Fruit fly (Drosophila melanogaster) whole organism, wandering third instar larva: ENCODE results near the gene CG11178.

ENCODE experiments used
- Abd-B ChIP-seq: fragments of >200 bp; optimal IDR thresholded peaks from 2 replicates; lab custom pipeline; 2017; ENCODE audit warnings: missing biosample characterization, missing genetic modification characterization
- CG32264 ChIP-seq: fragments of 200-800 bp; sonication (Bioruptor generic); optimal IDR thresholded peaks from 2 replicates; lab custom pipeline; 2016; ENCODE audit warnings: missing biosample characterization, missing genetic modification characterization
- CG9705 ChIP-seq: fragments of 200-800 bp; sonication (Bioruptor generic); optimal IDR thresholded peaks from 2 replicates; lab custom pipeline; 2018; ENCODE audit warnings: missing biosample characterization, mild to moderate bottlenecking, missing genetic modification characterization
- CrebA ChIP-seq: fragments of 200-800 bp; sonication (Bioruptor generic); optimal IDR thresholded peaks from 2 replicates; lab custom pipeline; 2016; ENCODE audit warnings: missing biosample characterization, mild to moderate bottlenecking, missing genetic modification characterization, borderline replicate concordance
- Dfd ChIP-seq: fragments of >200 bp; optimal IDR thresholded peaks from 2 replicates; lab custom pipeline; 2017; ENCODE audit warnings: missing biosample characterization, missing genetic modification characterization
- Dif ChIP-seq: fragments of 200-275, 200-300 bp; sonication (Bioruptor generic); optimal IDR thresholded peaks from 2 replicates; lab custom pipeline; 2018; ENCODE audit warnings: missing biosample characterization, missing genetic modification characterization; ENCODE audit not compliant: partially characterized antibody
- GATAd ChIP-seq: sonication (Bioruptor generic); optimal IDR thresholded peaks from 2 replicates; lab custom pipeline; 2016; ENCODE audit warnings: missing biosample characterization, missing genetic modification characterization
- HLH106 ChIP-seq: fragments of 200-800 bp; optimal IDR thresholded peaks from 3 replicates; lab custom pipeline; 2019; ENCODE audit warnings: missing biosample characterization, mild to moderate bottlenecking, missing genetic modification characterization, moderate library complexity
- Hnf4 ChIP-seq: fragments of 200-800 bp; sonication (Bioruptor generic); optimal IDR thresholded peaks from 2 replicates; lab custom pipeline; 2016; ENCODE audit warnings: missing biosample characterization, mild to moderate bottlenecking, missing genetic modification characterization
- Hr78 ChIP-seq: fragments of >200 bp; optimal IDR thresholded peaks from 2 replicates; lab custom pipeline; 2017; ENCODE audit warnings: missing biosample characterization, missing genetic modification characterization
- Hr83 ChIP-seq: fragments of 200-300 bp; sonication (Bioruptor generic); optimal IDR thresholded peaks from 2 replicates; lab custom pipeline; 2016; ENCODE audit warnings: missing biosample characterization, mild to moderate bottlenecking, missing genetic modification characterization, moderate library complexity; ENCODE audit not compliant: poor library complexity, severe bottlenecking
- Jra ChIP-seq: sonication (Bioruptor generic); optimal IDR thresholded peaks from 2 replicates; lab custom pipeline; 2016; ENCODE audit warnings: missing biosample characterization, missing genetic modification characterization
- Mio ChIP-seq: sonication (Bioruptor generic); optimal IDR thresholded peaks from 2 replicates; lab custom pipeline; 2016; ENCODE audit warnings: missing biosample characterization, missing genetic modification characterization
- Myc ChIP-seq: fragments of >200 bp; optimal IDR thresholded peaks from 2 replicates; lab custom pipeline; 2017
- N ChIP-seq: fragments of >200 bp; optimal IDR thresholded peaks from 2 replicates; lab custom pipeline; 2018; ENCODE audit warnings: missing biosample characterization, missing external identifiers, missing genetic modification characterization
- OdsH ChIP-seq: fragments of 200-800 bp; sonication (Bioruptor generic); optimal IDR thresholded peaks from 2 replicates; lab custom pipeline; 2016; ENCODE audit warnings: missing biosample characterization, mild to moderate bottlenecking, missing genetic modification characterization
- Rel ChIP-seq, 2 experiments: fragments of 200-800 bp; sonication (Bioruptor generic) in 1 of 2; optimal IDR thresholded peaks; 2 replicates in 1 of 2; 3 replicates in 1 of 2; lab custom pipeline; 2016 to 2019; ENCODE audit warnings: mild to moderate bottlenecking in 2 of 2, missing biosample characterization in 2 of 2, missing genetic modification characterization in 2 of 2, moderate library complexity in 1 of 2
- Sp1 ChIP-seq: fragments of 200-800 bp; sonication (Bioruptor generic); optimal IDR thresholded peaks from 3 replicates; lab custom pipeline; 2019; ENCODE audit warnings: missing biosample characterization, mild to moderate bottlenecking, missing genetic modification characterization, moderate library complexity
- Vsx2 ChIP-seq: fragments of 200-300, 225-300 bp; sonication (Bioruptor generic); optimal IDR thresholded peaks from 2 replicates; lab custom pipeline; 2018; ENCODE audit warnings: missing biosample characterization, missing genetic modification characterization; ENCODE audit not compliant: partially characterized antibody
- br ChIP-seq: fragments of 200-800 bp; sonication (Bioruptor generic); optimal IDR thresholded peaks from 2 replicates; lab custom pipeline; 2016; ENCODE audit warnings: missing biosample characterization, missing genetic modification characterization
- brk ChIP-seq: fragments of 200-800 bp; sonication (Bioruptor generic); optimal IDR thresholded peaks from 2 replicates; lab custom pipeline; 2016; ENCODE audit warnings: missing biosample characterization, mild to moderate bottlenecking, missing genetic modification characterization
- dl ChIP-seq, 2 experiments: fragments of 175-275, 200-275 bp in 1 of 2; fragments of 200-275 bp in 1 of 2; sonication (Bioruptor generic); optimal IDR thresholded peaks; lab custom pipeline; 2018; ENCODE audit warnings: mild to moderate bottlenecking in 2 of 2, missing biosample characterization in 2 of 2, missing genetic modification characterization in 2 of 2, moderate library complexity in 2 of 2; ENCODE audit not compliant: partially characterized antibody in 2 of 2, insufficient read depth in 1 of 2
- dmrt93B ChIP-seq: fragments of 200-800 bp; sonication (Bioruptor generic); optimal IDR thresholded peaks from 2 replicates; lab custom pipeline; 2018; ENCODE audit warnings: missing biosample characterization, mild to moderate bottlenecking, missing genetic modification characterization
- dsf ChIP-seq: sonication (Bioruptor generic); optimal IDR thresholded peaks from 2 replicates; lab custom pipeline; 2016; ENCODE audit warnings: missing biosample characterization, missing genetic modification characterization, borderline replicate concordance
- ey ChIP-seq: fragments of 200-800 bp; sonication (Bioruptor generic); optimal IDR thresholded peaks from 2 replicates; lab custom pipeline; 2016; ENCODE audit warnings: missing biosample characterization, missing genetic modification characterization
- foxo ChIP-seq, 2 experiments: fragments of 200-800 bp; sonication (Bioruptor generic); optimal IDR thresholded peaks; 2 replicates in 1 of 2; 3 replicates in 1 of 2; lab custom pipeline; 2016 to 2017; ENCODE audit warnings: missing biosample characterization in 2 of 2, missing genetic modification characterization in 2 of 2
- fru ChIP-seq: fragments of 200-800 bp; sonication (Bioruptor generic); optimal IDR thresholded peaks from 3 replicates; lab custom pipeline; 2016; ENCODE audit warnings: missing biosample characterization, mild to moderate bottlenecking, missing genetic modification characterization
- h ChIP-seq: fragments of 200-800 bp; sonication (Bioruptor generic); optimal IDR thresholded peaks from 3 replicates; lab custom pipeline; 2016; ENCODE audit warnings: missing biosample characterization, mild to moderate bottlenecking, missing genetic modification characterization
- jim ChIP-seq: fragments of 175-275, 200-325 bp; sonication (Bioruptor generic); optimal IDR thresholded peaks from 2 replicates; lab custom pipeline; 2016; ENCODE audit warnings: missing biosample characterization, mild to moderate bottlenecking, missing genetic modification characterization
- lola ChIP-seq: fragments of >200 bp; optimal IDR thresholded peaks from 2 replicates; lab custom pipeline; 2017; ENCODE audit warnings: missing biosample characterization, missing genetic modification characterization
- pan ChIP-seq: fragments of >200 bp; optimal IDR thresholded peaks from 2 replicates; lab custom pipeline; 2017
- psq ChIP-seq: fragments of 200-800 bp; sonication (Bioruptor generic); optimal IDR thresholded peaks from 3 replicates; lab custom pipeline; 2017; ENCODE audit warnings: missing biosample characterization, mild to moderate bottlenecking, missing genetic modification characterization, moderate library complexity
- rgr ChIP-seq: fragments of 200-800 bp; sonication (Bioruptor generic); optimal IDR thresholded peaks from 3 replicates; lab custom pipeline; 2016; ENCODE audit warnings: missing biosample characterization, mild to moderate bottlenecking, missing genetic modification characterization
- sage ChIP-seq: fragments of 200-800 bp; sonication (Bioruptor generic); optimal IDR thresholded peaks from 2 replicates; lab custom pipeline; 2016; ENCODE audit warnings: missing biosample characterization, mild to moderate bottlenecking, missing genetic modification characterization
- sv ChIP-seq: fragments of 200-800 bp; sonication (Bioruptor generic); optimal IDR thresholded peaks from 3 replicates; lab custom pipeline; 2016; ENCODE audit warnings: missing biosample characterization, missing genetic modification characterization
- tai ChIP-seq: sonication (Bioruptor generic); optimal IDR thresholded peaks from 2 replicates; lab custom pipeline; 2016; ENCODE audit warnings: missing biosample characterization, missing genetic modification characterization
- usp ChIP-seq: fragments of >200 bp; optimal IDR thresholded peaks from 2 replicates; lab custom pipeline; 2017; ENCODE audit warnings: missing biosample characterization, missing genetic modification characterization
- woc ChIP-seq: sonication (Bioruptor generic); optimal IDR thresholded peaks from 2 replicates; lab custom pipeline; 2016; ENCODE audit warnings: missing biosample characterization, mild to moderate bottlenecking, missing genetic modification characterization

Gene CG11178

DNA sequence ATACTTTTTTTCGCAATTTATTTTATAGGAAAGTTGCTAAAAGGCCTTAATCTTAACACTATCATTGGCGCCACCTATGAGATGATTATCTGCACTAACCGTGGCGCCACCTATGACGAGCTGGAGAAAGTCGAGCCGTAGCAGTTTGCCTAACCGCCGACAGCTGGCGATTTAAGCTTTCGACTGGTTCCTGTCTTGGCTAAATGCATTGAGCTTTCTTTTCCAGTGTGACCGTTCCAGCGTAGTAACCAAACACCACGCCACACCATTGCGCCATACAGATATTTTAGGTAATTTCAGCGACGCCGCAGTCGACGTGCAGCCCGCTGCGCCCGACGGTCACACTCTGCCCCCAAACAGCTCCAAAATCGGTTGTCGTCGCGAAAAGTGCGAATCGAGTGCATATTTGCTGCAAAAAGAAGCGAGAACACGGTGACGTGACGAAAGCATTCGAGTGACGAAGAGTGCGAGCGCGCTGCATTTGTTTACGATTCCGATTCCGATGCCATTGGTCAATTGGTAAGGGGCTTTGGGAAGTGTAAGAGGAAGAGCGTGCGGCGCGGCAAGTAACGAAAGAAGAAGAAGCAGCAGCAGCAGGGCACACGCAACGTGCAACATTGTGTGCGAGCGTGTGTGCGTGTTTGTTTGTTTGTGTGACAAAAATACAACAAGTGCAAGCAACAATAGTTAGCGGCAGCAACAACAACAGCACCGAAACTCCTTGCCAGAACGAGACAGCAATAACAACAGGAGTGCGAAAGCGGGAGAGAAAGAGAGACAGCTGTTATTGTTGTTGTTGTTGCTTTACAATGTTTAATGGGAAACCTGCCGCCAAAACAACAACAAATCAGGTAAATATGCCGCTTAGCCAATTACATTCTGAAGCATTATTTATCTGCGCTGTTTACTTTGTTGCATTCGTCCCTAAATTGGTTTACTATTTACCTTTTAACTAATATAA is 41.7 kb upstream of the CG11178 start, which contains the start of the genes CG46311 and Tpst:
Gene CG46311, plus strand, starts transcription at position 341 of the 961 bp plus-strand sequence.
Gene Tpst, plus strand, starts transcription at position 341 of the 961 bp plus-strand sequence.
- TF ChIP-seq sv, result peak; percentile 24
- no peak for TF ChIP-seq CrebA (GFP tag; lab: Kevin White, UChicago)
- TF ChIP-seq h, result peak; percentile 54
- peak; percentile 41 for TF ChIP-seq psq (GFP tag; lab: Kevin White, UChicago)
- no peak for TF ChIP-seq Vsx2 (GFP tag; lab: Kevin White, UChicago)
- TF ChIP-seq ey (GFP tag; lab: Kevin White, UChicago), result peak; percentile 28
- peak; percentile 43 for TF ChIP-seq HLH106
- TF ChIP-seq Abd-B, result no peak
- TF ChIP-seq N (GFP tag; lab: Kevin White, UChicago), result no peak
- peak; percentile 46 for TF ChIP-seq rgr (GFP tag; lab: Kevin White, UChicago)
- TF ChIP-seq Rel (GFP tag; optimal IDR thresholded peaks at IDR 0.05; lab: Kevin White, UChicago), result no peak
- TF ChIP-seq Rel (tag; optimal IDR thresholded peaks at IDR 0.05; lab: Kevin White, UChicago), result peak; percentile 50
- TF ChIP-seq pan, result no peak
- TF ChIP-seq OdsH (GFP tag; lab: Kevin White, UChicago), result peak; percentile 53
- peak; percentile 9 for TF ChIP-seq Hr83 (GFP tag; lab: Kevin White, UChicago)
- TF ChIP-seq Myc (lab: Kevin White, UChicago), result peak; percentile 71
- TF ChIP-seq CG9705, result peak; percentile 22
- TF ChIP-seq GATAd (GFP tag; lab: Kevin White, UChicago), result no peak
- peak; percentile 47 for TF ChIP-seq tai (GFP tag; lab: Kevin White, UChicago)
- TF ChIP-seq Dfd (GFP tag; lab: Kevin White, UChicago), result no peak
- no peak for TF ChIP-seq CG32264 (GFP tag; lab: Kevin White, UChicago)
- TF ChIP-seq dsf (GFP tag; lab: Kevin White, UChicago), result no peak
- no peak for TF ChIP-seq jim (GFP tag; lab: Kevin White, UChicago)
- TF ChIP-seq woc (GFP tag; lab: Kevin White, UChicago), result no peak
- TF ChIP-seq Sp1 (GFP tag; lab: Kevin White, UChicago), result peak; percentile 49
- no peak for TF ChIP-seq dl (GFP tag; optimal IDR thresholded peaks at IDR 0.05; lab: Kevin White, UChicago; ENCODE audit: insufficient read depth in 1 of 2, partially characterized antibody in 2 of 2)
- TF ChIP-seq lola (GFP tag; lab: Kevin White, UChicago), result no peak
- TF ChIP-seq br (GFP tag; lab: Kevin White, UChicago), result peak; percentile 35
- TF ChIP-seq fru (GFP tag; lab: Kevin White, UChicago), result peak; percentile 40
- TF ChIP-seq Hnf4 (GFP tag; lab: Kevin White, UChicago), result peak; percentile 48
- TF ChIP-seq sage, result no peak
- TF ChIP-seq dmrt93B (GFP tag; lab: Kevin White, UChicago), result no peak
- peak; percentile 1 for TF ChIP-seq Jra (GFP tag; lab: Kevin White, UChicago)
- TF ChIP-seq Hr78 (GFP tag; lab: Kevin White, UChicago), result no peak
- TF ChIP-seq usp (GFP tag; lab: Kevin White, UChicago), result no peak
- TF ChIP-seq Dif (GFP tag; lab: Kevin White, UChicago), result peak; percentile 44
- TF ChIP-seq brk (GFP tag; lab: Kevin White, UChicago), result no peak
- TF ChIP-seq Mio (GFP tag; lab: Kevin White, UChicago), result no peak
- TF ChIP-seq foxo (GFP tag; optimal IDR thresholded peaks at IDR 0.05; lab: Kevin White, UChicago), result peak in 1 of 2 experiments; percentile 71
- TF ChIP-seq, all 38 proteins: peak for 19
